Fruit fly (Drosophila melanogaster) whole organism, embryonic: ENCODE measurements around the gene Ant2.

Source experiments
- BEAF-32 ChIP-seq: fragments of 200-800 bp; sonication (Bioruptor generic); optimal IDR thresholded peaks from 3 replicates; lab custom pipeline; 2017; ENCODE audit warnings: missing biosample characterization, missing genetic modification characterization, mild to moderate bottlenecking, moderate library complexity, missing genetic modification reagents
- BtbVII ChIP-seq: fragments of 200-800 bp; sonication (Bioruptor generic); optimal IDR thresholded peaks from 3 replicates; lab custom pipeline; 2017; ENCODE audit warnings: missing biosample characterization, mild to moderate bottlenecking, missing genetic modification characterization
- CG10147 ChIP-seq: fragments of 200-800 bp; sonication (Bioruptor generic); optimal IDR thresholded peaks from 2 replicates; lab custom pipeline; 2019; ENCODE audit warnings: missing biosample characterization, mild to moderate bottlenecking, missing genetic modification characterization, moderate library complexity
- CG11398 ChIP-seq: fragments of 200-800 bp; sonication (Bioruptor generic); optimal IDR thresholded peaks from 2 replicates; lab custom pipeline; 2016; ENCODE audit warnings: missing biosample characterization, missing genetic modification characterization
- CG12391 ChIP-seq: fragments of 200-800 bp; sonication (Bioruptor generic); optimal IDR thresholded peaks from 3 replicates; lab custom pipeline; 2018; ENCODE audit warnings: missing biosample characterization, mild to moderate bottlenecking, missing genetic modification characterization, moderate library complexity
- CG17361 ChIP-seq: fragments of 200-800 bp; sonication (Bioruptor generic); IDR thresholded peaks from 3 replicates; pipeline ENCODE4 v1.3.6; 2022; ENCODE audit warnings: missing biosample characterization, missing genetic modification characterization
- CG2120 ChIP-seq: fragments of 200-800 bp; sonication (Bioruptor generic); optimal IDR thresholded peaks from 3 replicates; lab custom pipeline; 2016; ENCODE audit warnings: missing biosample characterization, missing genetic modification characterization
- CG2875 ChIP-seq: fragments of 200-800 bp; sonication (Bioruptor generic); optimal IDR thresholded peaks from 2 replicates; lab custom pipeline; 2017; ENCODE audit warnings: missing biosample characterization, mild to moderate bottlenecking, missing genetic modification characterization, missing genetic modification reagents
- CG30020 ChIP-seq: fragments of 200-800 bp; optimal IDR thresholded peaks from 2 replicates; lab custom pipeline; 2019; ENCODE audit warnings: missing biosample characterization, mild to moderate bottlenecking, missing genetic modification characterization, moderate library complexity
- CG34224 ChIP-seq: fragments of 200-800 bp; sonication (Bioruptor generic); IDR thresholded peaks from 3 replicates; pipeline ENCODE4 v1.3.6; 2022; ENCODE audit warnings: missing biosample characterization, missing genetic modification characterization; ENCODE audit not compliant: partially characterized antibody
- CG34422 ChIP-seq: fragments of 200-800 bp; sonication (Bioruptor generic); IDR thresholded peaks from 3 replicates; pipeline ENCODE4 v1.3.6; 2022; ENCODE audit warnings: missing biosample characterization, missing genetic modification characterization
- CG4707 ChIP-seq: fragments of 200-800 bp; sonication (Bioruptor generic); optimal IDR thresholded peaks from 2 replicates; lab custom pipeline; 2018; ENCODE audit warnings: missing biosample characterization, mild to moderate bottlenecking, missing genetic modification characterization, moderate library complexity
- CG4820 ChIP-seq: fragments of 200-800 bp; sonication (Bioruptor generic); optimal IDR thresholded peaks from 3 replicates; lab custom pipeline; 2016; ENCODE audit warnings: missing biosample characterization, missing genetic modification characterization
- CG6175 ChIP-seq: fragments of 200-800 bp; sonication (Bioruptor generic); IDR thresholded peaks from 3 replicates; pipeline ENCODE4 v1.3.6; 2022; ENCODE audit warnings: missing biosample characterization, missing genetic modification characterization
- CG6791 ChIP-seq: fragments of 200-800 bp; sonication (Bioruptor generic); IDR thresholded peaks from 3 replicates; pipeline ENCODE4 v1.3.6; 2022; ENCODE audit warnings: missing biosample characterization, missing genetic modification characterization; ENCODE audit not compliant: partially characterized antibody
- CG6813 ChIP-seq: fragments of 200-800 bp; sonication (Bioruptor generic); optimal IDR thresholded peaks from 2 replicates; lab custom pipeline; 2017; ENCODE audit warnings: missing biosample characterization, missing genetic modification characterization, mild to moderate bottlenecking, moderate library complexity, missing genetic modification reagents
- CG7745 ChIP-seq: fragments of 200-800 bp; sonication (Bioruptor generic); optimal IDR thresholded peaks from 2 replicates; lab custom pipeline; 2018; ENCODE audit warnings: missing biosample characterization, mild to moderate bottlenecking, missing genetic modification characterization, moderate library complexity
- CG7786 ChIP-seq: fragments of 200-800 bp; sonication (Bioruptor generic); optimal IDR thresholded peaks from 2 replicates; lab custom pipeline; 2016; ENCODE audit warnings: missing biosample characterization, missing genetic modification characterization
- CG8924 ChIP-seq: fragments of 200-800 bp; optimal IDR thresholded peaks from 3 replicates; lab custom pipeline; 2019; ENCODE audit warnings: missing biosample characterization, mild to moderate bottlenecking, missing genetic modification characterization, moderate library complexity
- CG9817 ChIP-seq: fragments of 200-800 bp; sonication (Bioruptor generic); optimal IDR thresholded peaks from 2 replicates; lab custom pipeline; 2018; ENCODE audit warnings: missing biosample characterization, mild to moderate bottlenecking, missing genetic modification characterization, moderate library complexity
- CHES-1-like ChIP-seq: fragments of 200-800 bp; sonication (Bioruptor generic); optimal IDR thresholded peaks from 2 replicates; lab custom pipeline; 2016; ENCODE audit warnings: missing biosample characterization, missing genetic modification characterization
- CoRest ChIP-seq: fragments of 200-800 bp; sonication (Bioruptor generic); optimal IDR thresholded peaks from 3 replicates; lab custom pipeline; 2018; ENCODE audit warnings: missing biosample characterization, mild to moderate bottlenecking, missing genetic modification characterization, moderate library complexity
- Fer2 ChIP-seq: fragments of 200-800 bp; sonication (Bioruptor generic); optimal IDR thresholded peaks from 2 replicates; lab custom pipeline; 2018; ENCODE audit warnings: missing biosample characterization, mild to moderate bottlenecking, missing genetic modification characterization, moderate library complexity
- Hmx ChIP-seq: fragments of 200-800 bp; sonication (Bioruptor generic); optimal IDR thresholded peaks from 2 replicates; lab custom pipeline; 2016; ENCODE audit warnings: missing biosample characterization, missing genetic modification characterization
- Hr51 ChIP-seq, 2 experiments: fragments of 200-800 bp; sonication (Bioruptor generic); optimal IDR thresholded peaks; 2 replicates in 1 of 2; 3 replicates in 1 of 2; lab custom pipeline; 2016 to 2018; ENCODE audit warnings: missing biosample characterization in 2 of 2, missing genetic modification characterization in 2 of 2, mild to moderate bottlenecking in 1 of 2, moderate library complexity in 1 of 2
- NK7.1 ChIP-seq: fragments of 200-800 bp; sonication (Bioruptor generic); optimal IDR thresholded peaks from 3 replicates; lab custom pipeline; 2016; ENCODE audit warnings: missing biosample characterization, missing genetic modification characterization
- Oli ChIP-seq: fragments of 200-800 bp; sonication (Bioruptor generic); optimal IDR thresholded peaks from 2 replicates; lab custom pipeline; 2018; ENCODE audit warnings: missing biosample characterization, mild to moderate bottlenecking, missing genetic modification characterization, moderate library complexity
- Opbp ChIP-seq: fragments of 200-800 bp; sonication (Bioruptor generic); IDR thresholded peaks from 3 replicates; pipeline ENCODE4 v1.3.6; 2022; ENCODE audit warnings: missing biosample characterization, missing genetic modification characterization; ENCODE audit not compliant: partially characterized antibody
- Ptx1 ChIP-seq: fragments of 200-800 bp; sonication (Bioruptor generic); IDR thresholded peaks from 2 replicates; pipeline ENCODE4 v1.3.6; 2022; ENCODE audit warnings: missing biosample characterization, missing genetic modification characterization
- Sin3A ChIP-seq: fragments of >200 bp; optimal IDR thresholded peaks from 2 replicates; lab custom pipeline; 2018
- Sox102F ChIP-seq: fragments of 200-800 bp; sonication (Bioruptor generic); optimal IDR thresholded peaks from 2 replicates; lab custom pipeline; 2018; ENCODE audit warnings: missing biosample characterization, mild to moderate bottlenecking, missing genetic modification characterization, moderate library complexity
- bowl ChIP-seq: fragments of 200-800 bp; sonication (Bioruptor generic); IDR thresholded peaks from 2 replicates; pipeline ENCODE4 v1.3.6; 2022; ENCODE audit warnings: missing biosample characterization, missing genetic modification characterization
- caup ChIP-seq: fragments of 200-800 bp; sonication (Bioruptor generic); optimal IDR thresholded peaks from 3 replicates; lab custom pipeline; 2017; ENCODE audit warnings: missing biosample characterization, mild to moderate bottlenecking, missing genetic modification characterization, moderate library complexity; ENCODE audit not compliant: severe bottlenecking
- chm ChIP-seq: fragments of 200-800 bp; sonication (Bioruptor generic); IDR thresholded peaks from 2 replicates; pipeline ENCODE4 v1.3.6; 2022; ENCODE audit warnings: missing biosample characterization, missing genetic modification characterization
- fd96Cb ChIP-seq: fragments of 200-800 bp; sonication (Bioruptor generic); optimal IDR thresholded peaks from 2 replicates; lab custom pipeline; 2018; ENCODE audit warnings: missing biosample characterization, mild to moderate bottlenecking, missing genetic modification characterization, moderate library complexity
- gfzf ChIP-seq: fragments of 200-800 bp; sonication (Bioruptor generic); optimal IDR thresholded peaks from 2 replicates; lab custom pipeline; 2016; ENCODE audit warnings: missing biosample characterization, mild to moderate bottlenecking, missing genetic modification characterization, moderate library complexity
- her ChIP-seq: fragments of 200-800 bp; sonication (Bioruptor generic); optimal IDR thresholded peaks from 2 replicates; lab custom pipeline; 2016; ENCODE audit warnings: missing biosample characterization, missing genetic modification characterization
- hth ChIP-seq: fragments of >200 bp; optimal IDR thresholded peaks from 2 replicates; lab custom pipeline; 2017; ENCODE audit warnings: inconsistent platforms
- psq ChIP-seq: fragments of 200-800 bp; sonication (Bioruptor generic); optimal IDR thresholded peaks from 2 replicates; lab custom pipeline; 2017; ENCODE audit warnings: missing biosample characterization, missing genetic modification characterization
- repo ChIP-seq: fragments of 200-800 bp; sonication (Bioruptor generic); optimal IDR thresholded peaks from 2 replicates; lab custom pipeline; 2016; ENCODE audit warnings: missing biosample characterization, missing genetic modification characterization
- sc ChIP-seq, 3 experiments: fragments of >200 bp in 2 of 3; fragments of 200-800 bp in 1 of 3; sonication (Bioruptor generic) in 1 of 3; optimal IDR thresholded peaks; 2 replicates in 2 of 3; 3 replicates in 1 of 3; lab custom pipeline; 2017; ENCODE audit warnings: mild to moderate bottlenecking in 1 of 3, missing biosample characterization in 1 of 3, missing genetic modification characterization in 1 of 3, missing genetic modification reagents in 1 of 3
- sqz ChIP-seq: fragments of 200-800 bp; sonication (Bioruptor generic); optimal IDR thresholded peaks from 3 replicates; lab custom pipeline; 2018; ENCODE audit warnings: missing biosample characterization, mild to moderate bottlenecking, missing genetic modification characterization
- trh ChIP-seq: fragments of 200-800 bp; sonication (Bioruptor generic); optimal IDR thresholded peaks from 2 replicates; lab custom pipeline; 2016; ENCODE audit warnings: missing biosample characterization, missing genetic modification characterization
- unc-4 ChIP-seq: fragments of 200-800 bp; sonication (Bioruptor generic); IDR thresholded peaks from 2 replicates; pipeline ENCODE4 v1.3.6; 2022; ENCODE audit warnings: missing biosample characterization, missing genetic modification characterization; ENCODE audit not compliant: partially characterized antibody
- vfl ChIP-seq: fragments of 200-800 bp; sonication (Bioruptor generic); optimal IDR thresholded peaks from 2 replicates; lab custom pipeline; 2016; ENCODE audit warnings: missing biosample characterization, missing genetic modification characterization
- wor ChIP-seq: fragments of 200-800 bp; sonication (Bioruptor generic); IDR thresholded peaks from 2 replicates; pipeline ENCODE4 v1.3.6; 2022; ENCODE audit warnings: missing biosample characterization, missing genetic modification characterization
- zen2 ChIP-seq: fragments of 200-800 bp; sonication (Bioruptor generic); IDR thresholded peaks from 3 replicates; pipeline ENCODE4 v1.3.6; 2022; ENCODE audit warnings: missing biosample characterization, missing genetic modification characterization; ENCODE audit not compliant: partially characterized antibody
- zfh2 ChIP-seq: fragments of 200-800 bp; sonication (Bioruptor generic); optimal IDR thresholded peaks from 2 replicates; lab custom pipeline; 2016; ENCODE audit warnings: missing biosample characterization, missing genetic modification characterization

Gene Ant2

dm6 chrX:10744773-10745589 lies 41.7 kb downstream of the Ant2 start, which contains the start of gene stx (continued):
- TF ChIP-seq BEAF-32 (peak; percentile 100), CG11398 (GFP tag; lab: Kevin White, UChicago) (peak; percentile 11), caup (peak; percentile 63), CG4820 (GFP tag; lab: Kevin White, UChicago) (no peak), CoRest (tag; lab: Kevin White, UChicago) (peak; percentile 30), CG6813 (GFP tag; lab: Kevin White, UChicago) (no peak), sqz (GFP tag; lab: Kevin White, UChicago) (peak; percentile 15), Hr51 (GFP tag; optimal IDR thresholded peaks at IDR 0.05; lab: Kevin White, UChicago) (peak in 1 of 2 experiments; percentile 0), CG7786 (no peak), CG2875 (GFP tag; lab: Kevin White, UChicago) (peak; percentile 44), Sin3A (lab: Kevin White, UChicago) (peak; percentile 100), zen2 (GFP tag; lab: Robert Waterston, UW) (peak; percentile 83), bowl (GFP tag; lab: Robert Waterston, UW) (0 out of 2 replicates have a peak, but pooled peaks have one; percentile 38), CG6175 (GFP tag; lab: Robert Waterston, UW) (0 out of 3 replicates have a peak, but pooled peaks have one; percentile 36), Sox102F (GFP tag; lab: Kevin White, UChicago) (no peak), CG12391 (peak; percentile 13), CG4707 (GFP tag; lab: Kevin White, UChicago) (peak; percentile 25), CG8924 (peak; percentile 22), gfzf (GFP tag; lab: Kevin White, UChicago) (peak; percentile 97), CG2120 (GFP tag; lab: Kevin White, UChicago) (peak; percentile 3), NK7.1 (no peak), zfh2 (no peak), psq (GFP tag; lab: Kevin White, UChicago) (no peak), CG6791 (peak; percentile 96), unc-4 (GFP tag; lab: Robert Waterston, UW) (peak; percentile 97), CG7745 (tag; lab: Kevin White, UChicago) (no peak), Ptx1 (no peak), Oli (no peak), CG10147 (GFP tag; lab: Kevin White, UChicago) (peak; percentile 29), Opbp (GFP tag; lab: Robert Waterston, UW) (peak; percentile 96), CHES-1-like (GFP tag; lab: Kevin White, UChicago) (peak; percentile 33), wor (GFP tag; lab: Robert Waterston, UW) (no peak), CG30020 (tag; lab: Kevin White, UChicago) (peak; percentile 36), fd96Cb (tag; lab: Kevin White, UChicago) (no peak), chm (GFP tag; lab: Robert Waterston, UW) (peak; percentile 82), Fer2 (tag; lab: Kevin White, UChicago) (no peak), hth (lab: Kevin White, UChicago) (no peak), CG34422 (GFP tag; lab: Robert Waterston, UW) (peak; percentile 75), trh (GFP tag; lab: Kevin White, UChicago) (no peak), CG34224 (GFP tag; lab: Robert Waterston, UW) (peak; percentile 94), CG9817 (tag; lab: Kevin White, UChicago) (no peak), Hmx (GFP tag; lab: Kevin White, UChicago) (no peak), BtbVII (GFP tag; lab: Kevin White, UChicago) (peak; percentile 9), CG17361 (GFP tag; lab: Robert Waterston, UW) (peak; percentile 57; the same call in 2 of the 3 replicates), repo (GFP tag; lab: Kevin White, UChicago) (no peak), vfl (GFP tag; lab: Kevin White, UChicago) (no peak), her (GFP tag; lab: Kevin White, UChicago) (no peak), sc (optimal IDR thresholded peaks at IDR 0.05; lab: Kevin White, UChicago) (no peak), sc (GFP tag; optimal IDR thresholded peaks at IDR 0.05; lab: Kevin White, UChicago) (no peak)
